Fruit fly (Drosophila melanogaster) S2 (cell line): Measurements from ENCODE around the gene SLIRP2.

Experiments
- CG8478 ChIP-seq: fragments of >200 bp; optimal IDR thresholded peaks from 2 replicates; lab custom pipeline; 2018
- CTCF ChIP-seq, 2 experiments: fragments of >200 bp; optimal IDR thresholded peaks; 2 replicates each; lab custom pipeline; 2018

The SLIRP2 gene

dm6 chr3R:8660661-8661060 lies 9.8 kb downstream of the SLIRP2 start, which contains the start of gene bel:
Gene bel, minus strand, starts transcription at chr3R:8660761.
- TF ChIP-seq CG8478 (lab: Kevin White, UChicago) (no peak), CTCF (optimal IDR thresholded peaks at IDR 0.05; lab: Kevin White, UChicago) (no peak)

- TF ChIP-seq CG8478 (lab: Kevin White, UChicago), result no peak
Observed at dm6 chr3R:8663668-8664283, 12.9 kb downstream of the SLIRP2 start, which contains the start of gene CG8032. Gene CG8032, plus strand, starts transcription at chr3R:8664115.

dm6 chr3R:8664699-8665340 lies 13.9 kb downstream of the SLIRP2 start:
- TF ChIP-seq CG8478 (lab: Kevin White, UChicago) (no peak), CTCF (optimal IDR thresholded peaks at IDR 0.05; lab: Kevin White, UChicago) (no peak)

dm6 chr3R:8667568-8667967 lies 16.7 kb downstream of the SLIRP2 start, which contains the start of gene CG8036:
Gene CG8036, plus strand, starts transcription at chr3R:8667868.
- no peak for TF ChIP-seq CG8478 (lab: Kevin White, UChicago)
- no peak for TF ChIP-seq CTCF (optimal IDR thresholded peaks at IDR 0.05; lab: Kevin White, UChicago)

- TF ChIP-seq CG8478 (lab: Kevin White, UChicago) (no peak), CTCF (optimal IDR thresholded peaks at IDR 0.05; lab: Kevin White, UChicago) (no peak)
Observed at dm6 chr3R:8668024-8668856, 17.4 kb downstream of the SLIRP2 start.

- TF ChIP-seq CG8478 (lab: Kevin White, UChicago) (no peak), CTCF (optimal IDR thresholded peaks at IDR 0.05; lab: Kevin White, UChicago) (no peak)
Observed at dm6 chr3R:8669029-8669707, 18.3 kb downstream of the SLIRP2 start.

- no peak for TF ChIP-seq CG8478 (lab: Kevin White, UChicago)
- TF ChIP-seq CTCF (optimal IDR thresholded peaks at IDR 0.05; lab: Kevin White, UChicago), result no peak
Observed at dm6 chr3R:8669900-8670528, 19.1 kb downstream of the SLIRP2 start.

- TF ChIP-seq CG8478 (lab: Kevin White, UChicago) (no peak), CTCF (optimal IDR thresholded peaks at IDR 0.05; lab: Kevin White, UChicago) (no peak)
Observed at dm6 chr3R:8670529-8671491, 19.9 kb downstream of the SLIRP2 start, which contains the start of gene p. Gene p, minus strand, starts transcription at chr3R:8670684.

dm6 chr3R:8673803-8674234 lies 22.9 kb downstream of the SLIRP2 start, which contains the start of gene mRpL19:
Gene mRpL19, plus strand, starts transcription at chr3R:8674109.
- TF ChIP-seq CTCF (optimal IDR thresholded peaks at IDR 0.05; lab: Kevin White, UChicago), result no peak
- TF ChIP-seq CG8478 (lab: Kevin White, UChicago), result no peak

dm6 chr3R:8676560-8677000 lies 25.7 kb downstream of the SLIRP2 start, which contains the start of the genes Unc50, CG11755 and CG8043:
Gene Unc50, minus strand, starts transcription at chr3R:8676613.
Gene CG11755, plus strand, starts transcription at chr3R:8676915.
Gene CG8043, plus strand, starts transcription at chr3R:8676915.
- TF ChIP-seq CG8478 (lab: Kevin White, UChicago) (no peak), CTCF (optimal IDR thresholded peaks at IDR 0.05; lab: Kevin White, UChicago) (no peak)

dm6 chr3R:8679934-8680333 lies 29.1 kb downstream of the SLIRP2 start, which contains the start of gene CG33325:
Gene CG33325, minus strand, starts transcription at chr3R:8680034.
- no peak for TF ChIP-seq CG8478 (lab: Kevin White, UChicago)
- TF ChIP-seq CTCF (optimal IDR thresholded peaks at IDR 0.05; lab: Kevin White, UChicago), result no peak

dm6 chr3R:8680611-8681010 lies 29.7 kb downstream of the SLIRP2 start:
- TF ChIP-seq CG8478 (lab: Kevin White, UChicago) (no peak), CTCF (optimal IDR thresholded peaks at IDR 0.05; lab: Kevin White, UChicago) (no peak)
